Worm (Caenorhabditis elegans) whole organism, L4 larva: ENCODE measurements around the gene snu-13.

Experiments used
- F26F4.8 ChIP-seq: fragments of 200-800 bp; sonication (Bioruptor generic); conservative IDR thresholded peaks from 2 replicates; pipeline ENCODE4 v1.3.6; 2022; ENCODE audit warnings: missing genetic modification characterization, missing compliant biosample characterization
- F49E8.2 ChIP-seq: sonication (generic microtip); optimal IDR thresholded peaks from 2 replicates; lab custom pipeline; 2016; ENCODE audit warnings: missing compliant biosample characterization, mild to moderate bottlenecking, missing genetic modification characterization, borderline replicate concordance
- T26A8.4 ChIP-seq: fragments of 200-800 bp; sonication (Bioruptor generic); IDR thresholded peaks from 2 replicates; pipeline ENCODE4 v1.3.6; 2022; ENCODE audit warnings: missing genetic modification characterization, missing compliant biosample characterization
- Y48G9A.11 ChIP-seq: fragments of 200-800 bp; sonication (Bioruptor generic); IDR thresholded peaks from 2 replicates; pipeline ENCODE4 v1.3.6; 2022; ENCODE audit warnings: missing genetic modification reagents, missing genetic modification characterization, missing compliant biosample characterization
- Y5F2A.4 ChIP-seq: fragments of 200-800 bp; sonication (Bioruptor generic); optimal IDR thresholded peaks from 2 replicates; lab custom pipeline; 2018; ENCODE audit warnings: mild to moderate bottlenecking, missing genetic modification characterization, missing compliant biosample characterization
- ZK546.5 ChIP-seq, 2 experiments: sonication (generic microtip); optimal IDR thresholded peaks; 2 replicates each; lab custom pipeline; 2017; ENCODE audit warnings: missing biosample characterization in 2 of 2, missing genetic modification characterization in 2 of 2
- aha-1 ChIP-seq: fragments of 150-350 bp; peaks from one replicate; lab custom pipeline; 2014; ENCODE audit warnings: missing biosample characterization, missing genetic modification characterization
- ama-1 ChIP-seq: fragments of 150-350 bp; optimal IDR thresholded peaks from 2 replicates; lab custom pipeline; 2014; ENCODE audit warnings: inconsistent platforms, mixed read lengths
- ceh-32 ChIP-seq: sonication (generic microtip); optimal IDR thresholded peaks from 2 replicates; lab custom pipeline; 2016; ENCODE audit warnings: mild to moderate bottlenecking, missing genetic modification characterization, missing compliant biosample characterization; ENCODE audit not compliant: poor library complexity
- ces-1 ChIP-seq: fragments of 150-350 bp; sonication (generic microtip); optimal IDR thresholded peaks from 4 replicates; lab custom pipeline; 2014; ENCODE audit warnings: missing biosample characterization, missing genetic modification reagents, missing genetic modification characterization
- ctbp-1 ChIP-seq: fragments of 200-800 bp; sonication (Bioruptor generic); IDR thresholded peaks from 2 replicates; pipeline ENCODE4 v1.3.6; 2022; ENCODE audit warnings: missing genetic modification reagents, missing genetic modification characterization, missing compliant biosample characterization
- daf-16 ChIP-seq, 3 experiments: sonication (generic microtip); optimal IDR thresholded peaks; 2 replicates each; lab custom pipeline; 2016 to 2017; ENCODE audit warnings: missing genetic modification characterization in 3 of 3, missing genetic modification reagents in 3 of 3, mild to moderate bottlenecking in 2 of 3, missing compliant biosample characterization in 2 of 3, missing biosample characterization in 1 of 3, moderate library complexity in 1 of 3
- dmd-6 ChIP-seq: fragments of 200-800 bp; sonication (Bioruptor generic); IDR thresholded peaks from 2 replicates; pipeline ENCODE4 v1.3.6; 2022; ENCODE audit warnings: missing genetic modification reagents, missing genetic modification characterization, missing compliant biosample characterization
- dve-1 ChIP-seq: sonication (generic microtip); optimal IDR thresholded peaks from 2 replicates; lab custom pipeline; 2017; ENCODE audit warnings: antibody characterized with exemption, mild to moderate bottlenecking, missing genetic modification characterization, missing compliant biosample characterization; ENCODE audit not compliant: insufficient read depth
- egl-27 ChIP-seq: sonication (generic microtip); optimal IDR thresholded peaks from 3 replicates; lab custom pipeline; 2017; ENCODE audit warnings: missing biosample characterization, missing genetic modification reagents, missing genetic modification characterization
- egl-43 ChIP-seq: fragments of 200-800 bp; sonication (Bioruptor generic); IDR thresholded peaks from 2 replicates; pipeline ENCODE4 v1.3.6; 2022; ENCODE audit warnings: missing genetic modification reagents, missing genetic modification characterization, missing compliant biosample characterization
- hlh-11 ChIP-seq: fragments of 200-800 bp; sonication (Bioruptor generic); optimal IDR thresholded peaks from 2 replicates; lab custom pipeline; 2018; ENCODE audit warnings: mild to moderate bottlenecking, missing genetic modification characterization, missing compliant biosample characterization
- lim-7 ChIP-seq: fragments of 200-800 bp; sonication (Bioruptor generic); IDR thresholded peaks from 2 replicates; pipeline ENCODE4 v1.3.6; 2022; ENCODE audit warnings: missing genetic modification characterization, missing compliant biosample characterization
- lin-29 ChIP-seq: fragments of 200-800 bp; sonication (Bioruptor generic); IDR thresholded peaks from 2 replicates; pipeline ENCODE4 v1.3.6; 2022; ENCODE audit warnings: missing genetic modification reagents, missing genetic modification characterization, missing compliant biosample characterization
- lin-38 ChIP-seq: fragments of 200-800 bp; sonication (Bioruptor generic); IDR thresholded peaks from 2 replicates; pipeline ENCODE4 v1.3.6; 2022; ENCODE audit warnings: missing genetic modification reagents, missing genetic modification characterization, missing compliant biosample characterization
- lsy-2 ChIP-seq, 2 experiments: fragments of 150-350 bp in 1 of 2; sonication (generic microtip) in 1 of 2; optimal IDR thresholded peaks; 2 replicates each; lab custom pipeline; 2014 to 2017; ENCODE audit warnings: missing biosample characterization in 2 of 2, missing genetic modification characterization in 2 of 2
- madf-9 ChIP-seq: fragments of 200-800 bp; sonication (Bioruptor generic); conservative IDR thresholded peaks from 2 replicates; pipeline ENCODE4 v1.3.6; 2022; ENCODE audit warnings: missing genetic modification reagents, missing genetic modification characterization, missing compliant biosample characterization
- mes-2 ChIP-seq: sonication (generic microtip); optimal IDR thresholded peaks from 2 replicates; lab custom pipeline; 2016; ENCODE audit warnings: missing genotype, mild to moderate bottlenecking, missing genetic modification characterization, missing compliant biosample characterization; ENCODE audit not compliant: poor library complexity, severe bottlenecking
- mxl-3 ChIP-seq: fragments of 200-800 bp; sonication (Bioruptor generic); optimal IDR thresholded peaks from 2 replicates; lab custom pipeline; 2018; ENCODE audit warnings: mild to moderate bottlenecking, missing genetic modification characterization, missing compliant biosample characterization
- nhr-10 ChIP-seq: fragments of 150-350 bp; optimal IDR thresholded peaks from 2 replicates; lab custom pipeline; 2014; ENCODE audit warnings: missing biosample characterization, missing genetic modification characterization
- nhr-111 ChIP-seq: fragments of 200-800 bp; sonication (Bioruptor generic); optimal IDR thresholded peaks from 2 replicates; lab custom pipeline; 2018; ENCODE audit warnings: mild to moderate bottlenecking, missing genetic modification characterization, missing compliant biosample characterization
- nhr-28 ChIP-seq: fragments of 150-350 bp; optimal IDR thresholded peaks from 2 replicates; lab custom pipeline; 2014; ENCODE audit warnings: missing biosample characterization, missing genetic modification characterization
- nhr-42 ChIP-seq: fragments of 200-800 bp; sonication (Bioruptor generic); IDR thresholded peaks from 2 replicates; pipeline ENCODE4 v1.3.6; 2022; ENCODE audit warnings: missing genetic modification characterization, missing compliant biosample characterization
- php-3 ChIP-seq: fragments of 200-800 bp; sonication (Bioruptor generic); IDR thresholded peaks from 2 replicates; pipeline ENCODE4 v1.3.6; 2022; ENCODE audit warnings: missing genetic modification reagents, missing genetic modification characterization, missing compliant biosample characterization
- pqm-1 ChIP-seq: sonication (generic microtip); optimal IDR thresholded peaks from 2 replicates; lab custom pipeline; 2017; ENCODE audit warnings: missing biosample characterization, missing genetic modification characterization
- set-16 ChIP-seq: fragments of 200-800 bp; sonication (Bioruptor generic); IDR thresholded peaks from 2 replicates; pipeline ENCODE4 v1.3.6; 2022; ENCODE audit warnings: missing genetic modification reagents, missing genetic modification characterization, missing compliant biosample characterization
- snpc-1.2 ChIP-seq: fragments of 200-800 bp; sonication (Bioruptor generic); IDR thresholded peaks from 2 replicates; pipeline ENCODE4 v1.3.6; 2022; ENCODE audit warnings: missing genetic modification reagents, missing genetic modification characterization, missing compliant biosample characterization
- snpc-4 ChIP-seq: fragments of 150-350 bp; optimal IDR thresholded peaks from 2 replicates; lab custom pipeline; 2014; ENCODE audit warnings: missing biosample characterization, missing genetic modification characterization
- tra-1 ChIP-seq: fragments of 200-800 bp; sonication (Bioruptor generic); IDR thresholded peaks from 2 replicates; pipeline ENCODE4 v1.3.6; 2022; ENCODE audit warnings: missing genetic modification reagents, missing genetic modification characterization, missing compliant biosample characterization
- unc-62 ChIP-seq, 3 experiments: fragments of 150-350 bp in 1 of 3; sonication (generic microtip); optimal IDR thresholded peaks in 2 of 3; peaks in 1 of 3; 1 replicate in 1 of 3; 2 replicates in 2 of 3; lab custom pipeline; 2014 to 2017; ENCODE audit warnings: missing biosample characterization in 3 of 3, missing genetic modification characterization in 3 of 3, missing genetic modification reagents in 3 of 3, missing genotype in 1 of 3
- zag-1 ChIP-seq: fragments of 150-350 bp; optimal IDR thresholded peaks from 2 replicates; lab custom pipeline; 2014; ENCODE audit warnings: missing biosample characterization, missing genetic modification characterization
- zfp-3 ChIP-seq: fragments of 200-800 bp; sonication (Bioruptor generic); conservative IDR thresholded peaks from 2 replicates; pipeline ENCODE4 v1.3.6; 2022; ENCODE audit warnings: missing genetic modification reagents, missing genetic modification characterization, missing compliant biosample characterization

The snu-13 gene

DNA sequence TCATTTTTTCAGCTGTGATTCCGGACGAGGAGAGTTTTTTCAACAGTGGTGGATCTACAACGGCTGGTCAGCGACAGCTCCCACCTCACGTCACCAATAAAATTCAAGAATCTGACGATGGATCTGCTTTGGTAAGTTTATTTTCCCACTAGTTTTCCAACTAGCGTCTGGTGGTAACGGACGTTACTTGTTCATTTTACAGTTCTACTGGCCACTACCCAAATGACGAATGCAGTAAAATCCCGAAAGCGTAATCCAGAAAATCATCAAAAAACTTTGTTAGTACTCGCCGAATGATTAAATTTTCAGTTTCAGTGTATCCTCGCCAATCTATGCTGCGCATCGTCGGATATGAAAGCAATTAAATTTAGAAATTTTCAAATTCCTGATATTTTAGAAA lies 1.2 kb upstream of the snu-13 start:
- TF ChIP-seq zag-1 (tag; lab: Kevin White, UChicago), result no peak
- TF ChIP-seq aha-1 (tag; lab: Kevin White, UChicago), result peak; percentile 59

DNA sequence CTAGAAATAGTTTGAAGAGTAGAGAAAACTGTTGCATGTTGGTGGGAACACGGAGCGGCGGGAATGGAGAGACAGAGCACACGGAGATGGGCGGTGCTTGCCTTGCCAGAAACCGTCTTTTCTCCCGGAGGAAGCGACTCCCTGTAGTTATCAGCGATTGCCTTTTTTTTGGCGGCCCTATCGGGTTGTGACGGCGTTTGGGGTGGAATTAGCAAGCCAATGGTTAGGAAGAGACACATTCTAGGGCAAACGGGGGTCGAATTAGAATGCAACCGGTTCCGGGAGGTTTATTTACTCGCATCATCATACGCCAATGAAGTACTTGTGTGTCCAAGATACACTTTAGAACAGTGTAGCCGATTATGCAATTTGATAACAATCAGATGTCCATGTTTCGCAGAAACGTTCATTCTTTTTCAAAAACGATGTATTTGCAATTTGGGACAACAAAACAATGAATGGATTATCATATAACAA lies 756 bp downstream of the snu-13 start, which contains the start of gene lact-3:
Gene lact-3 (minus strand): TSS at position 51 of the 477 bp plus-strand sequence.
- no peak for TF ChIP-seq zfp-3
- TF ChIP-seq F26F4.8 (GFP tag; lab: Robert Waterston, UW), result 0 out of 2 replicates have a peak, but pooled peaks have one; percentile 40
- 0 out of 2 replicates have a peak, but pooled peaks have one; percentile 29 for TF ChIP-seq ctbp-1 (GFP tag; lab: Robert Waterston, UW)
- peak; percentile 62; the same call in 1 of the 2 replicates for TF ChIP-seq tra-1 (GFP tag; lab: Robert Waterston, UW)
- TF ChIP-seq lin-29 (GFP tag; lab: Robert Waterston, UW), result no peak
- TF ChIP-seq ama-1 (lab: Kevin White, UChicago), result peak; percentile 58
- peak; percentile 57 for TF ChIP-seq mes-2 (tag; lab: Kevin White, UChicago)
- no peak for TF ChIP-seq madf-9
- TF ChIP-seq lsy-2 (tag; optimal IDR thresholded peaks at IDR 0.05; lab: Kevin White, UChicago), result no peak
- TF ChIP-seq set-16 (GFP tag; lab: Robert Waterston, UW), result peak; percentile 17; the same call in 1 of the 2 replicates
- peak; percentile 51; the same call in 1 of the 2 replicates for TF ChIP-seq php-3
- TF ChIP-seq dmd-6 (GFP tag; lab: Robert Waterston, UW), result peak; percentile 44
- no peak for TF ChIP-seq egl-27 (tag; lab: Kevin White, UChicago)
- TF ChIP-seq pqm-1 (tag; lab: Kevin White, UChicago), result peak; percentile 14
- TF ChIP-seq lin-38 (GFP tag; lab: Robert Waterston, UW), result peak; percentile 69
- TF ChIP-seq dve-1 (tag; lab: Kevin White, UChicago), result no peak
- peak; percentile 41 for TF ChIP-seq nhr-111 (GFP tag; lab: Kevin White, UChicago)
- peak; percentile 65 for TF ChIP-seq nhr-28 (tag; lab: Kevin White, UChicago)
- peak; percentile 40 for TF ChIP-seq Y48G9A.11 (GFP tag; lab: Robert Waterston, UW)
- TF ChIP-seq Y5F2A.4 (GFP tag; lab: Kevin White, UChicago), result peak; percentile 20
- peak; percentile 50; the same call in 1 of the 2 replicates for TF ChIP-seq lim-7 (GFP tag; lab: Robert Waterston, UW)
- peak; percentile 21 for TF ChIP-seq hlh-11
- TF ChIP-seq snpc-1.2, result peak; percentile 15; the same call in 1 of the 2 replicates
- TF ChIP-seq daf-16 (GFP tag; optimal IDR thresholded peaks at IDR 0.05; lab: Kevin White, UChicago), result no peak
- TF ChIP-seq daf-16 (tag; optimal IDR thresholded peaks at IDR 0.05; lab: Kevin White, UChicago), result peak; percentile 36
- no peak for TF ChIP-seq snpc-4
- peak; percentile 41; the same call in 1 of the 2 replicates for TF ChIP-seq egl-43 (GFP tag; lab: Robert Waterston, UW)
- no peak for TF ChIP-seq ces-1
- TF ChIP-seq T26A8.4, result peak; percentile 16; the same call in 1 of the 2 replicates
- no peak for TF ChIP-seq nhr-10 (tag; lab: Kevin White, UChicago)
- TF ChIP-seq unc-62 (GFP tag; optimal IDR thresholded peaks at IDR 0.05 in 1 of 2; lab: Kevin White, UChicago), result peak in 1 of 2 experiments; percentile 3
- no peak for TF ChIP-seq unc-62 (tag; optimal IDR thresholded peaks at IDR 0.05; lab: Kevin White, UChicago)
- no peak for TF ChIP-seq ZK546.5 (tag; optimal IDR thresholded peaks at IDR 0.05; lab: Kevin White, UChicago)
- TF ChIP-seq mxl-3, result peak; percentile 25
- TF ChIP-seq F49E8.2, result no peak
- peak; percentile 49; the same call in 1 of the 2 replicates for TF ChIP-seq nhr-42 (GFP tag; lab: Robert Waterston, UW)
- TF ChIP-seq ceh-32 (tag; lab: Kevin White, UChicago), result no peak
